Worm (Caenorhabditis elegans) whole organism, late embryonic: ENCODE results near the gene C35A11.3.

Source experiments
- C38D4.7 ChIP-seq: fragments of 200-800 bp; sonication (Bioruptor generic); optimal IDR thresholded peaks from 2 replicates; lab custom pipeline; 2018; ENCODE audit warnings: mild to moderate bottlenecking, missing genetic modification characterization, moderate library complexity, missing compliant biosample characterization
- F13H6.1 ChIP-seq: sonication (generic microtip); optimal IDR thresholded peaks from 2 replicates; lab custom pipeline; 2016; ENCODE audit warnings: missing genetic modification characterization, missing compliant biosample characterization
- K02D7.2 ChIP-seq: sonication (generic microtip); optimal IDR thresholded peaks from 2 replicates; lab custom pipeline; 2017; ENCODE audit warnings: mild to moderate bottlenecking, missing genetic modification characterization, missing compliant biosample characterization
- K09A11.1 ChIP-seq: sonication (generic microtip); optimal IDR thresholded peaks from 2 replicates; lab custom pipeline; 2017; ENCODE audit warnings: antibody characterized with exemption, mild to moderate bottlenecking, missing genetic modification characterization, missing compliant biosample characterization; ENCODE audit not compliant: insufficient read depth
- ceh-14 ChIP-seq: sonication (generic microtip); optimal IDR thresholded peaks from 2 replicates; lab custom pipeline; 2016; ENCODE audit warnings: missing genotype, missing genetic modification characterization, missing compliant biosample characterization
- ceh-18 ChIP-seq: sonication (generic microtip); optimal IDR thresholded peaks from 2 replicates; lab custom pipeline; 2016; ENCODE audit warnings: missing genetic modification characterization, missing compliant biosample characterization
- ceh-19 ChIP-seq: fragments of 200-800 bp; sonication (Bioruptor generic); optimal IDR thresholded peaks from 2 replicates; lab custom pipeline; 2018; ENCODE audit warnings: mild to moderate bottlenecking, missing genetic modification characterization, missing compliant biosample characterization
- ceh-24 ChIP-seq: sonication (generic microtip); optimal IDR thresholded peaks from 2 replicates; lab custom pipeline; 2016; ENCODE audit warnings: mild to moderate bottlenecking, missing genetic modification characterization, missing compliant biosample characterization
- ceh-30 ChIP-seq: fragments of 150-350 bp; optimal IDR thresholded peaks from 2 replicates; lab custom pipeline; 2014; ENCODE audit warnings: missing biosample characterization, missing genetic modification characterization
- ceh-31 ChIP-seq: sonication (generic microtip); optimal IDR thresholded peaks from 2 replicates; lab custom pipeline; 2016; ENCODE audit warnings: missing genetic modification characterization, missing compliant biosample characterization
- ceh-48 ChIP-seq: sonication (generic microtip); optimal IDR thresholded peaks from 2 replicates; lab custom pipeline; 2016; ENCODE audit warnings: missing genetic modification characterization, inconsistent platforms, missing compliant biosample characterization
- che-1 ChIP-seq: sonication (generic microtip); optimal IDR thresholded peaks from 2 replicates; lab custom pipeline; 2016; ENCODE audit warnings: mild to moderate bottlenecking, missing genetic modification characterization, missing compliant biosample characterization
- dmd-4 ChIP-seq: sonication (generic microtip); optimal IDR thresholded peaks from 2 replicates; lab custom pipeline; 2016; ENCODE audit warnings: borderline replicate concordance, missing genetic modification characterization, missing compliant biosample characterization
- elt-2 ChIP-seq: sonication (generic microtip); optimal IDR thresholded peaks from 2 replicates; lab custom pipeline; 2016; ENCODE audit warnings: missing genetic modification reagents, missing genetic modification characterization, missing compliant biosample characterization
- ets-4 ChIP-seq: sonication (generic microtip); optimal IDR thresholded peaks from 2 replicates; lab custom pipeline; 2016; ENCODE audit warnings: missing genetic modification characterization, missing compliant biosample characterization
- fax-1 ChIP-seq: sonication (generic microtip); optimal IDR thresholded peaks from 2 replicates; lab custom pipeline; 2016; ENCODE audit warnings: missing genotype, missing genetic modification characterization, missing compliant biosample characterization
- fkh-10 ChIP-seq: fragments of 150-350 bp; optimal IDR thresholded peaks from 2 replicates; lab custom pipeline; 2014; ENCODE audit warnings: missing biosample characterization, missing genetic modification reagents, missing genetic modification characterization
- fkh-6 ChIP-seq: sonication (generic microtip); optimal IDR thresholded peaks from 2 replicates; lab custom pipeline; 2016; ENCODE audit warnings: missing genetic modification characterization, missing compliant biosample characterization
- hlh-6 ChIP-seq: sonication (generic microtip); optimal IDR thresholded peaks from 2 replicates; lab custom pipeline; 2016; ENCODE audit warnings: missing genotype, missing genetic modification characterization, missing compliant biosample characterization
- hlh-8 ChIP-seq: sonication (generic microtip); optimal IDR thresholded peaks from 2 replicates; lab custom pipeline; 2016; ENCODE audit warnings: missing genotype, missing genetic modification characterization, missing compliant biosample characterization
- madf-2 ChIP-seq: sonication (generic microtip); optimal IDR thresholded peaks from 2 replicates; lab custom pipeline; 2017; ENCODE audit warnings: missing genetic modification characterization, missing compliant biosample characterization
- mec-3 ChIP-seq: sonication (generic microtip); optimal IDR thresholded peaks from 2 replicates; lab custom pipeline; 2016; ENCODE audit warnings: borderline replicate concordance, missing genetic modification characterization, missing compliant biosample characterization
- nfya-1 ChIP-seq: sonication (generic microtip); optimal IDR thresholded peaks from 2 replicates; lab custom pipeline; 2017; ENCODE audit warnings: missing genetic modification characterization, mild to moderate bottlenecking, missing compliant biosample characterization, antibody characterized with exemption, moderate library complexity
- nhr-232 ChIP-seq: sonication (generic microtip); optimal IDR thresholded peaks from 2 replicates; lab custom pipeline; 2016; ENCODE audit warnings: missing genetic modification characterization, missing compliant biosample characterization
- npax-4 ChIP-seq: sonication (generic microtip); optimal IDR thresholded peaks from 2 replicates; lab custom pipeline; 2016; ENCODE audit warnings: missing genetic modification characterization, missing compliant biosample characterization
- pax-1 ChIP-seq: fragments of 150-350 bp; optimal IDR thresholded peaks from 2 replicates; lab custom pipeline; 2014; ENCODE audit warnings: missing biosample characterization, missing genetic modification characterization
- pha-2 ChIP-seq: sonication (generic microtip); optimal IDR thresholded peaks from 2 replicates; lab custom pipeline; 2017; ENCODE audit warnings: mild to moderate bottlenecking, missing genetic modification characterization, missing compliant biosample characterization
- pqm-1 ChIP-seq: sonication (generic microtip); optimal IDR thresholded peaks from 2 replicates; lab custom pipeline; 2016; ENCODE audit warnings: missing genetic modification characterization, missing compliant biosample characterization
- pros-1 ChIP-seq: fragments of 150-350 bp; optimal IDR thresholded peaks from 2 replicates; lab custom pipeline; 2014; ENCODE audit warnings: missing biosample characterization, missing genetic modification reagents, missing genetic modification characterization
- ref-2 ChIP-seq: sonication (generic microtip); optimal IDR thresholded peaks from 2 replicates; lab custom pipeline; 2016; ENCODE audit warnings: missing genetic modification characterization, missing compliant biosample characterization
- sox-2 ChIP-seq: fragments of 200-800 bp; sonication (Bioruptor generic); IDR thresholded peaks from 2 replicates; pipeline ENCODE4 v1.3.6; 2022; ENCODE audit warnings: missing genetic modification reagents, missing genetic modification characterization, missing compliant biosample characterization
- tbx-2 ChIP-seq: sonication (generic microtip); optimal IDR thresholded peaks from 2 replicates; lab custom pipeline; 2016; ENCODE audit warnings: missing genetic modification characterization, missing compliant biosample characterization
- ttx-3 ChIP-seq: sonication (generic microtip); optimal IDR thresholded peaks from 2 replicates; lab custom pipeline; 2016; ENCODE audit warnings: missing genetic modification reagents, missing genetic modification characterization, missing compliant biosample characterization
- unc-42 ChIP-seq: sonication (generic microtip); optimal IDR thresholded peaks from 2 replicates; lab custom pipeline; 2016; ENCODE audit warnings: missing genotype, missing genetic modification characterization, missing compliant biosample characterization
- unc-55 ChIP-seq: sonication (generic microtip); optimal IDR thresholded peaks from 2 replicates; lab custom pipeline; 2017; ENCODE audit warnings: missing biosample characterization, missing genetic modification reagents, missing genetic modification characterization
- unc-86 ChIP-seq: sonication (generic microtip); optimal IDR thresholded peaks from 2 replicates; lab custom pipeline; 2016; ENCODE audit warnings: missing genetic modification characterization, missing compliant biosample characterization
- zip-5 ChIP-seq: sonication (generic microtip); optimal IDR thresholded peaks from 2 replicates; lab custom pipeline; 2016; ENCODE audit warnings: missing genetic modification characterization, missing compliant biosample characterization
- ztf-16 ChIP-seq: sonication (generic microtip); optimal IDR thresholded peaks from 2 replicates; lab custom pipeline; 2017; ENCODE audit warnings: missing genetic modification characterization, missing compliant biosample characterization

The C35A11.3 gene

ce11 chrV:5349471-5349870 lies 22.7 kb upstream of the C35A11.3 start, which contains the start of gene T09D3.3:
T09D3.3 (minus strand) TSS chrV:5349571.
- no peak for TF ChIP-seq F13H6.1
- TF ChIP-seq fkh-10 (GFP tag; lab: Kevin White, UChicago) = no peak
- no peak for TF ChIP-seq ceh-24 (tag; lab: Kevin White, UChicago)
- no peak for TF ChIP-seq ceh-18 (tag; lab: Kevin White, UChicago)
- TF ChIP-seq elt-2 (tag; lab: Kevin White, UChicago) = no peak
- TF ChIP-seq fkh-6 (tag; lab: Kevin White, UChicago) = no peak
- no peak for TF ChIP-seq npax-4 (tag; lab: Kevin White, UChicago)
- TF ChIP-seq sox-2 (GFP tag; lab: Robert Waterston, UW) = no peak
- no peak for TF ChIP-seq che-1 (tag; lab: Kevin White, UChicago)
- no peak for TF ChIP-seq hlh-8 (tag; lab: Kevin White, UChicago)
- no peak for TF ChIP-seq ceh-19 (GFP tag; lab: Kevin White, UChicago)
- no peak for TF ChIP-seq unc-86
- TF ChIP-seq nfya-1 (tag; lab: Kevin White, UChicago) = no peak
- no peak for TF ChIP-seq K02D7.2 (tag; lab: Kevin White, UChicago)
- no peak for TF ChIP-seq zip-5 (tag; lab: Kevin White, UChicago)
- TF ChIP-seq ceh-14 (tag; lab: Kevin White, UChicago) = no peak
- TF ChIP-seq ceh-31 (tag; lab: Kevin White, UChicago) = no peak
- no peak for TF ChIP-seq C38D4.7 (GFP tag; lab: Kevin White, UChicago)
- TF ChIP-seq, all 69 proteins: peak for 0

- TF ChIP-seq elt-2 (tag; lab: Kevin White, UChicago) (no peak), ref-2 (tag; lab: Kevin White, UChicago) (no peak), ets-4 (tag; lab: Kevin White, UChicago) (no peak), dmd-4 (no peak), F13H6.1 (no peak), tbx-2 (no peak), madf-2 (no peak), pros-1 (no peak), hlh-8 (tag; lab: Kevin White, UChicago) (no peak), nhr-232 (tag; lab: Kevin White, UChicago) (no peak), mec-3 (tag; lab: Kevin White, UChicago) (no peak), ceh-18 (tag; lab: Kevin White, UChicago) (no peak), ceh-48 (tag; lab: Kevin White, UChicago) (no peak), ceh-19 (GFP tag; lab: Kevin White, UChicago) (no peak), pax-1 (no peak), ztf-16 (tag; lab: Kevin White, UChicago) (no peak), npax-4 (tag; lab: Kevin White, UChicago) (no peak), ceh-24 (tag; lab: Kevin White, UChicago) (no peak), che-1 (tag; lab: Kevin White, UChicago) (no peak)
These were observed 20.7 kb upstream of the C35A11.3 start, which contains the start of gene srd-9 for ce11 chrV:5351483-5351882. srd-9 (plus strand) TSS chrV:5351783.

- TF ChIP-seq ceh-19 (GFP tag; lab: Kevin White, UChicago) (no peak), ttx-3 (tag; lab: Kevin White, UChicago) (no peak), F13H6.1 (no peak), ceh-30 (no peak), unc-42 (tag; lab: Kevin White, UChicago) (no peak), ztf-16 (tag; lab: Kevin White, UChicago) (no peak), unc-55 (GFP tag; lab: Kevin White, UChicago) (no peak), K09A11.1 (tag; lab: Kevin White, UChicago) (no peak), pqm-1 (tag; lab: Kevin White, UChicago) (no peak), che-1 (tag; lab: Kevin White, UChicago) (no peak), hlh-8 (tag; lab: Kevin White, UChicago) (no peak), ceh-14 (tag; lab: Kevin White, UChicago) (no peak), fax-1 (tag; lab: Kevin White, UChicago) (no peak)
These were observed 13.4 kb upstream of the C35A11.3 start, which contains the start of gene nhr-216 for ce11 chrV:5358772-5359171. nhr-216 (minus strand) TSS chrV:5358872.

- TF ChIP-seq pha-2 (tag; lab: Kevin White, UChicago) = no peak
- TF ChIP-seq hlh-6 (tag; lab: Kevin White, UChicago) = no peak
- TF ChIP-seq nhr-232 (tag; lab: Kevin White, UChicago) = no peak
These were observed 10.0 kb upstream of the C35A11.3 start for ce11 chrV:5362220-5362619.
